Worm (Caenorhabditis elegans) whole organism, L2 larva: ENCODE measurements around the gene pud-3.
"Not testable (repeated sequence)": the region's sequence is repeated elsewhere in the genome, so short reads cannot be mapped to it uniquely, and the experiment has no call there.

Source experiments
- Y55F3AM.14 ChIP-seq: fragments of 200-800 bp; sonication (Bioruptor generic); optimal IDR thresholded peaks from 2 replicates; lab custom pipeline; 2018; ENCODE audit warnings: mild to moderate bottlenecking, missing genetic modification characterization, missing compliant biosample characterization
- aly-2 ChIP-seq: fragments of 150-350 bp; optimal IDR thresholded peaks from 2 replicates; lab custom pipeline; 2014; ENCODE audit warnings: missing biosample characterization, missing genetic modification characterization
- blmp-1 ChIP-seq: sonication (generic microtip); optimal IDR thresholded peaks from 2 replicates; lab custom pipeline; 2017; ENCODE audit warnings: missing genetic modification characterization, mild to moderate bottlenecking, missing compliant biosample characterization, antibody characterized with exemption, moderate library complexity; ENCODE audit not compliant: insufficient read depth
- dmd-4 ChIP-seq: sonication (generic microtip); optimal IDR thresholded peaks from 2 replicates; lab custom pipeline; 2017; ENCODE audit warnings: missing biosample characterization, missing genetic modification characterization
- mdl-1 ChIP-seq, 2 experiments: fragments of 150-350 bp in 1 of 2; sonication (generic microtip) in 1 of 2; optimal IDR thresholded peaks; 2 replicates each; lab custom pipeline; 2017; ENCODE audit warnings: missing biosample characterization in 2 of 2, missing genetic modification characterization in 2 of 2
- nhr-77 ChIP-seq: fragments of 150-350 bp; optimal IDR thresholded peaks from 2 replicates; lab custom pipeline; 2014; ENCODE audit warnings: missing biosample characterization, missing genetic modification characterization
- skn-1 ChIP-seq: sonication (generic microtip); optimal IDR thresholded peaks from 2 replicates; lab custom pipeline; 2017; ENCODE audit warnings: missing biosample characterization, missing genetic modification characterization
- snpc-4 ChIP-seq: fragments of 150-350 bp; optimal IDR thresholded peaks from 2 replicates; lab custom pipeline; 2014; ENCODE audit warnings: missing biosample characterization, missing genetic modification characterization
- unc-39 ChIP-seq: fragments of 150-350 bp; optimal IDR thresholded peaks from 2 replicates; lab custom pipeline; 2014; ENCODE audit warnings: missing biosample characterization, missing genetic modification characterization
- zag-1 ChIP-seq: fragments of 150-350 bp; optimal IDR thresholded peaks from 2 replicates; lab custom pipeline; 2014; ENCODE audit warnings: missing biosample characterization, missing genetic modification characterization

DNA sequence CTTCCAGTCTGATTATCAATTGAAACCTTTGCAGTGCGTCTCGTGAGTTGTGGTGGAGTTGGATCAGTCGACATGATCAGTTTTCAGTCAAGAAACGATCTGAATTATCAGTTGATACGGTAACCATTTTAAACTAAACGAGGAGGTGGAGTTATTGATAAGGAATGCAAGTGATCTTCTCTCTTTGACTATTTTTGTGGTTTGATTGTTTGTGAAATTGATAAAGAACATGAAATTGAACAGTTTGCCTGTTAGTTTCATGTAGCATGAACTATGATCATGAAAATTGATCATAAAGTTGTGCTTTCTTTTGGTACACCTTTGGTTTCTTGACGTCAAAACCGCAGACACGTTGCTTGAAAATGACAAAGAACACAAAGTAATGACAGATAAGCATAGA, 2.5 kb downstream of the pud-3 start, which contains the start of gene pud-1.2:
- TF ChIP-seq mdl-1 (tag; optimal IDR thresholded peaks at IDR 0.05; lab: Kevin White, UChicago); aly-2 (tag; lab: Kevin White, UChicago); blmp-1; zag-1; snpc-4 (tag; lab: Kevin White, UChicago); dmd-4; nhr-77 (tag; lab: Kevin White, UChicago); unc-39 (tag; lab: Kevin White, UChicago); skn-1; Y55F3AM.14: not testable (repeated sequence)
